Fruit fly (Drosophila melanogaster): Measurements from ENCODE around the gene CG15208.
"Not testable (repeated sequence)": the region's sequence is repeated elsewhere in the genome, so short reads cannot be mapped to it uniquely, and the experiment has no call there.

The CG15208 gene

dm6 chrX:10936599-10936998, 36.8 kb downstream of the CG15208 start (continued):
- TF ChIP-seq CG10669 (GFP tag; optimal IDR thresholded peaks at IDR 0.05) (peak; percentile 88), CG16779 (tag; optimal IDR thresholded peaks at IDR 0.05) (peak; percentile 71), CG1621 (tag; optimal IDR thresholded peaks at IDR 0.05) (peak; percentile 88), CG32006 (GFP tag; optimal IDR thresholded peaks at IDR 0.05) (peak; percentile 87), CG6163 (GFP tag; IDR thresholded peaks at IDR 0.05) (peak; percentile 93), achi (GFP tag; optimal IDR thresholded peaks at IDR 0.05) (peak; percentile 86), CG6854 (GFP tag; optimal IDR thresholded peaks at IDR 0.05) (no peak), CG31627 (GFP tag; optimal IDR thresholded peaks at IDR 0.05) (peak; percentile 52), ss (GFP tag; optimal IDR thresholded peaks at IDR 0.05) (peak; percentile 87 to 88), CG6276 (GFP tag; optimal IDR thresholded peaks at IDR 0.05) (peak; percentile 83), Ets96B (tag; optimal IDR thresholded peaks at IDR 0.05) (peak; percentile 88), CG7368 (GFP tag; optimal IDR thresholded peaks at IDR 0.05) (peak; percentile 83), CG4318 (GFP tag; optimal IDR thresholded peaks at IDR 0.05) (peak; percentile 73), Sox102F (GFP tag; optimal IDR thresholded peaks at IDR 0.05) (peak; percentile 56), Hr4 (GFP tag; optimal IDR thresholded peaks at IDR 0.05) (peak; percentile 80), esn (GFP tag; optimal IDR thresholded peaks at IDR 0.05) (peak; percentile 65), Gug (GFP tag; IDR thresholded peaks at IDR 0.05) (peak; percentile 80), pdm3 (GFP tag; optimal IDR thresholded peaks at IDR 0.05) (peak; percentile 88)

dm6 chrX:10950930-10951329, 51.2 kb downstream of the CG15208 start, which contains the start of gene Rab9Fa:
Gene Rab9Fa, minus strand, starts transcription at chrX:10951030.
- TF ChIP-seq CG6854, CG11902, CG9139 (GFP tag; optimal IDR thresholded peaks at IDR 0.05): not testable (repeated sequence)

All from whole organism, prepupa.